Worm (Caenorhabditis elegans): ENCODE measurements around the gene F59B1.4.

ce11 chrV:3666887-3667286 is 40.0 kb upstream of the F59B1.4 start, which contains the start of gene str-113:
- TF ChIP-seq elt-3 (tag; optimal IDR thresholded peaks at IDR 0.05), result no peak
- no peak for TF ChIP-seq nhr-28 (tag; optimal IDR thresholded peaks at IDR 0.05)
- no peak for TF ChIP-seq M03D4.4 (tag; optimal IDR thresholded peaks at IDR 0.05)
- TF ChIP-seq ztf-11 (tag; optimal IDR thresholded peaks at IDR 0.05), result no peak
- no peak for TF ChIP-seq nhr-76 (tag; optimal IDR thresholded peaks at IDR 0.05)
- TF ChIP-seq snpc-4 (tag; optimal IDR thresholded peaks at IDR 0.05), result no peak
- no peak for TF ChIP-seq pha-4 (tag; optimal IDR thresholded peaks at IDR 0.05)
- no peak for TF ChIP-seq unc-62 (GFP tag; optimal IDR thresholded peaks at IDR 0.05)
- no peak for TF ChIP-seq nhr-12 (tag; optimal IDR thresholded peaks at IDR 0.05)
- no peak for TF ChIP-seq lsy-2 (tag; optimal IDR thresholded peaks at IDR 0.05)
- TF ChIP-seq elt-1 (tag; optimal IDR thresholded peaks at IDR 0.05; ENCODE audit: borderline replicate concordance, insufficient read depth), result no peak
- TF ChIP-seq ham-2 (GFP tag; optimal IDR thresholded peaks at IDR 0.05), result no peak

All from whole organism, mixed stage, embryonic.